Worm (Caenorhabditis elegans): ENCODE data around the gene lin-15B.

The lin-15B gene

ce11 chrX:15751245-15751644 lies 25.3 kb downstream of the lin-15B start:
- TF ChIP-seq B0310.2 (tag; optimal IDR thresholded peaks at IDR 0.05) (no peak), hnd-1 (tag; optimal IDR thresholded peaks at IDR 0.05) (no peak), aly-1 (tag; optimal IDR thresholded peaks at IDR 0.05) (no peak), scrt-1 (GFP tag; IDR thresholded peaks at IDR 0.05) (no peak), tbx-37 (GFP tag; conservative IDR thresholded peaks at IDR 0.05) (no peak), ama-1 (optimal IDR thresholded peaks at IDR 0.05) (no peak), tra-4 (tag; optimal IDR thresholded peaks at IDR 0.05) (no peak), hmg-4 (GFP tag; optimal IDR thresholded peaks at IDR 0.05) (no peak), tbx-11 (GFP tag; IDR thresholded peaks at IDR 0.05) (no peak), ceh-36 (tag; optimal IDR thresholded peaks at IDR 0.05) (no peak), pes-1 (GFP tag; IDR thresholded peaks at IDR 0.05) (no peak), ets-7 (tag; optimal IDR thresholded peaks at IDR 0.05) (no peak), F13C5.2 (tag; optimal IDR thresholded peaks at IDR 0.05) (no peak)

- TF ChIP-seq ceh-36 (tag; optimal IDR thresholded peaks at IDR 0.05): no peak
- no peak for TF ChIP-seq hmg-4 (GFP tag; optimal IDR thresholded peaks at IDR 0.05)
- TF ChIP-seq tbx-37 (GFP tag; conservative IDR thresholded peaks at IDR 0.05): no peak
- TF ChIP-seq tbx-11 (GFP tag; IDR thresholded peaks at IDR 0.05): no peak
- no peak for TF ChIP-seq F13C5.2 (tag; optimal IDR thresholded peaks at IDR 0.05)
- no peak for TF ChIP-seq B0310.2 (tag; optimal IDR thresholded peaks at IDR 0.05)
- no peak for TF ChIP-seq hmbx-1 (tag; optimal IDR thresholded peaks at IDR 0.05)
- TF ChIP-seq sea-1 (GFP tag; conservative IDR thresholded peaks at IDR 0.05): no peak
- no peak for TF ChIP-seq ets-7 (tag; optimal IDR thresholded peaks at IDR 0.05)
- no peak for TF ChIP-seq aly-1 (tag; optimal IDR thresholded peaks at IDR 0.05)
- no peak for TF ChIP-seq pes-1 (GFP tag; IDR thresholded peaks at IDR 0.05)
- TF ChIP-seq ama-1 (optimal IDR thresholded peaks at IDR 0.05): no peak
- TF ChIP-seq hnd-1 (tag; optimal IDR thresholded peaks at IDR 0.05): no peak
Measured at ce11 chrX:15757169-15757568, 31.2 kb downstream of the lin-15B start, which contains the start of gene wrt-4. Gene wrt-4 (minus strand): TSS chrX:15757269.

- no peak for TF ChIP-seq tbx-11 (GFP tag; IDR thresholded peaks at IDR 0.05)
- no peak for TF ChIP-seq hmg-4 (GFP tag; optimal IDR thresholded peaks at IDR 0.05)
- TF ChIP-seq hmbx-1 (tag; optimal IDR thresholded peaks at IDR 0.05): no peak
- TF ChIP-seq hnd-1 (tag; optimal IDR thresholded peaks at IDR 0.05): no peak
- no peak for TF ChIP-seq scrt-1 (GFP tag; IDR thresholded peaks at IDR 0.05)
- TF ChIP-seq flt-1 (GFP tag; IDR thresholded peaks at IDR 0.05): no peak
Measured at ce11 chrX:15759222-15759621, 33.3 kb downstream of the lin-15B start.

- TF ChIP-seq pes-1 (GFP tag; IDR thresholded peaks at IDR 0.05): no peak
- no peak for TF ChIP-seq tbx-37 (GFP tag; conservative IDR thresholded peaks at IDR 0.05)
- TF ChIP-seq ama-1 (optimal IDR thresholded peaks at IDR 0.05): no peak
- no peak for TF ChIP-seq hnd-1 (tag; optimal IDR thresholded peaks at IDR 0.05)
Measured at ce11 chrX:15766147-15766546, 40.2 kb downstream of the lin-15B start, which contains the start of gene bus-17. Gene bus-17 (minus strand): TSS chrX:15766354.

ce11 chrX:15766861-15767260 lies 40.9 kb downstream of the lin-15B start:
- TF ChIP-seq ama-1 (optimal IDR thresholded peaks at IDR 0.05) (no peak), pes-1 (GFP tag; IDR thresholded peaks at IDR 0.05) (no peak), tra-4 (tag; optimal IDR thresholded peaks at IDR 0.05) (no peak), aly-1 (tag; optimal IDR thresholded peaks at IDR 0.05) (no peak), scrt-1 (GFP tag; IDR thresholded peaks at IDR 0.05) (no peak), B0310.2 (tag; optimal IDR thresholded peaks at IDR 0.05) (no peak), F13C5.2 (tag; optimal IDR thresholded peaks at IDR 0.05) (no peak), hmbx-1 (tag; optimal IDR thresholded peaks at IDR 0.05) (no peak), ceh-13 (GFP tag; optimal IDR thresholded peaks at IDR 0.05) (no peak), tbx-37 (GFP tag; conservative IDR thresholded peaks at IDR 0.05) (no peak), ets-7 (tag; optimal IDR thresholded peaks at IDR 0.05) (no peak), flt-1 (GFP tag; IDR thresholded peaks at IDR 0.05) (no peak), tbx-11 (GFP tag; IDR thresholded peaks at IDR 0.05) (no peak), hnd-1 (tag; optimal IDR thresholded peaks at IDR 0.05) (no peak), hmg-4 (GFP tag; optimal IDR thresholded peaks at IDR 0.05) (no peak), ceh-36 (tag; optimal IDR thresholded peaks at IDR 0.05) (no peak), sea-1 (GFP tag; conservative IDR thresholded peaks at IDR 0.05) (no peak)

- TF ChIP-seq sea-1 (GFP tag; conservative IDR thresholded peaks at IDR 0.05): no peak
- no peak for TF ChIP-seq hmg-4 (GFP tag; optimal IDR thresholded peaks at IDR 0.05)
- no peak for TF ChIP-seq ama-1 (optimal IDR thresholded peaks at IDR 0.05)
- no peak for TF ChIP-seq scrt-1 (GFP tag; IDR thresholded peaks at IDR 0.05)
- no peak for TF ChIP-seq hmbx-1 (tag; optimal IDR thresholded peaks at IDR 0.05)
- TF ChIP-seq ceh-13 (GFP tag; optimal IDR thresholded peaks at IDR 0.05): no peak
- no peak for TF ChIP-seq tbx-37 (GFP tag; conservative IDR thresholded peaks at IDR 0.05)
- no peak for TF ChIP-seq B0310.2 (tag; optimal IDR thresholded peaks at IDR 0.05)
- TF ChIP-seq hnd-1 (tag; optimal IDR thresholded peaks at IDR 0.05): no peak
- no peak for TF ChIP-seq ceh-36 (tag; optimal IDR thresholded peaks at IDR 0.05)
- no peak for TF ChIP-seq flt-1 (GFP tag; IDR thresholded peaks at IDR 0.05)
- TF ChIP-seq pes-1 (GFP tag; IDR thresholded peaks at IDR 0.05): no peak
- no peak for TF ChIP-seq aly-1 (tag; optimal IDR thresholded peaks at IDR 0.05)
- no peak for TF ChIP-seq tra-4 (tag; optimal IDR thresholded peaks at IDR 0.05)
- TF ChIP-seq ets-7 (tag; optimal IDR thresholded peaks at IDR 0.05): no peak
- no peak for TF ChIP-seq tbx-11 (GFP tag; IDR thresholded peaks at IDR 0.05)
- no peak for TF ChIP-seq F13C5.2 (tag; optimal IDR thresholded peaks at IDR 0.05)
Measured at ce11 chrX:15768532-15768931, 42.6 kb downstream of the lin-15B start.

ce11 chrX:15769895-15770559 lies 44.1 kb downstream of the lin-15B start:
- no peak for TF ChIP-seq pes-1 (GFP tag; IDR thresholded peaks at IDR 0.05)
- no peak for TF ChIP-seq ceh-36 (tag; optimal IDR thresholded peaks at IDR 0.05)
- no peak for TF ChIP-seq ets-7 (tag; optimal IDR thresholded peaks at IDR 0.05)
- no peak for TF ChIP-seq ama-1 (optimal IDR thresholded peaks at IDR 0.05)
- no peak for TF ChIP-seq hnd-1 (tag; optimal IDR thresholded peaks at IDR 0.05)
- TF ChIP-seq flt-1 (GFP tag; IDR thresholded peaks at IDR 0.05): no peak
- no peak for TF ChIP-seq ceh-13 (GFP tag; optimal IDR thresholded peaks at IDR 0.05)
- no peak for TF ChIP-seq aly-1 (tag; optimal IDR thresholded peaks at IDR 0.05)
- no peak for TF ChIP-seq tra-4 (tag; optimal IDR thresholded peaks at IDR 0.05)
- no peak for TF ChIP-seq B0310.2 (tag; optimal IDR thresholded peaks at IDR 0.05)
- TF ChIP-seq F13C5.2 (tag; optimal IDR thresholded peaks at IDR 0.05): no peak
- TF ChIP-seq tbx-11 (GFP tag; IDR thresholded peaks at IDR 0.05): no peak
- no peak for TF ChIP-seq hmg-4 (GFP tag; optimal IDR thresholded peaks at IDR 0.05)
- no peak for TF ChIP-seq tbx-37 (GFP tag; conservative IDR thresholded peaks at IDR 0.05)
- no peak for TF ChIP-seq sea-1 (GFP tag; conservative IDR thresholded peaks at IDR 0.05)
- TF ChIP-seq scrt-1 (GFP tag; IDR thresholded peaks at IDR 0.05): no peak
- no peak for TF ChIP-seq hmbx-1 (tag; optimal IDR thresholded peaks at IDR 0.05)

Data from whole organism, early embryonic.